Worm (Caenorhabditis elegans) whole organism, L4/young adult: ENCODE measurements around the gene Y55B1AR.2.

Experiments used
- dao-5 ChIP-seq: sonication (generic microtip); optimal IDR thresholded peaks from 2 replicates; lab custom pipeline; 2016; ENCODE audit warnings: missing genotype, missing genetic modification characterization, moderate library complexity, missing compliant biosample characterization
- him-1 ChIP-seq: sonication (generic microtip); optimal IDR thresholded peaks from 2 replicates; lab custom pipeline; 2016; ENCODE audit warnings: missing genotype, missing genetic modification reagents, missing genetic modification characterization, missing compliant biosample characterization

DNA sequence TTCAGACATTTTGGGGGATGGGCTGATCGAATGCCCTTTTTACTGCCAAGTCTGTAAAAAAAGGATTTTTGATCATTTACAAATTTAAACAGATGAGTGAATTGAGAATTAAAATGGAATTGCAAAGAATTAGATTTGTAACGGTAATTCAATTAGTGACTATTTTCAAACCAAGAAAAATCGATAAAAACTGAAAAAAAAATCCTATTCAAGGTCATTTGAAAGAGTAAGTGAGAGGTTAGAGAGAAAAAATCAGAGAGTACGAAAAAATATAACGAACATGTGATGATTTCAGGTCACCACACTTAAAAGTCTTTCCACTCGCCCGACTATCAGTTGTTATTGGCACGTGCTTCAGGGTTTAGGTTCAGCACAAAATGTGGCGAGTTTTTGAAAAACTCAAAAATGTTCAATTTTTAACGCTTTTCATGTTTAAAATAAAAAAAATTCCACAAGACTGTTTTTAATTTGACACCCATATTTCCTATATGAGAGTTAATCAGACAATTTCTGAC, 21.7 kb upstream of the Y55B1AR.2 start, which contains the start of gene T19C3.4:
- no peak for TF ChIP-seq him-1
- TF ChIP-seq dao-5 (tag; lab: Kevin White, UChicago), result no peak
